Worm (Caenorhabditis elegans) whole organism, L1 larva: ENCODE measurements around the gene C05E4.15.

Source experiments
- aha-1 ChIP-seq: fragments of 150-350 bp; optimal IDR thresholded peaks from 2 replicates; lab custom pipeline; 2014; ENCODE audit warnings: missing biosample characterization, missing genetic modification characterization
- ama-1 ChIP-seq: fragments of 150-350 bp; optimal IDR thresholded peaks from 2 replicates; lab custom pipeline; 2014
- blmp-1 ChIP-seq: fragments of 150-350 bp; optimal IDR thresholded peaks from 2 replicates; lab custom pipeline; 2014; ENCODE audit warnings: missing biosample characterization, missing genetic modification characterization
- ceh-63 ChIP-seq: fragments of 200-800 bp; sonication (Bioruptor generic); optimal IDR thresholded peaks from 2 replicates; lab custom pipeline; 2018; ENCODE audit warnings: mild to moderate bottlenecking, missing genetic modification characterization, missing compliant biosample characterization
- ceh-82 ChIP-seq, 3 experiments: fragments of 150-350 bp in 1 of 3; sonication (generic microtip) in 2 of 3; optimal IDR thresholded peaks; 2 replicates each; lab custom pipeline; 2014 to 2017; ENCODE audit warnings: missing biosample characterization in 3 of 3, missing genetic modification characterization in 3 of 3
- ceh-90 ChIP-seq: sonication (generic microtip); optimal IDR thresholded peaks from 2 replicates; lab custom pipeline; 2016; ENCODE audit warnings: missing genetic modification characterization, missing compliant biosample characterization
- dpl-1 ChIP-seq, 3 experiments: fragments of 150-350 bp in 2 of 3; sonication (generic microtip) in 1 of 3; optimal IDR thresholded peaks; 2 replicates each; lab custom pipeline; 2014 to 2017; ENCODE audit warnings: missing biosample characterization in 3 of 3, missing genetic modification characterization in 3 of 3, missing genetic modification reagents in 3 of 3
- efl-1 ChIP-seq, 4 experiments: fragments of 150-350 bp; optimal IDR thresholded peaks in 3 of 4; peaks in 1 of 4; 1 replicate in 1 of 4; 2 replicates in 3 of 4; lab custom pipeline; 2014; ENCODE audit warnings: missing biosample characterization in 2 of 4, missing genetic modification characterization in 2 of 4, missing genetic modification reagents in 2 of 4
- egl-13 ChIP-seq: sonication (generic microtip); optimal IDR thresholded peaks from 2 replicates; lab custom pipeline; 2016; ENCODE audit warnings: missing genotype, missing genetic modification reagents, missing genetic modification characterization, missing compliant biosample characterization
- egl-27 ChIP-seq, 2 experiments: fragments of 150-350 bp in 1 of 2; sonication (generic microtip); optimal IDR thresholded peaks; 3 replicates each; lab custom pipeline; 2017 to 2018; ENCODE audit warnings: missing biosample characterization in 2 of 2, missing genetic modification characterization in 2 of 2, missing genetic modification reagents in 2 of 2
- elt-2 ChIP-seq: sonication (generic microtip); optimal IDR thresholded peaks from 2 replicates; lab custom pipeline; 2016; ENCODE audit warnings: missing genetic modification characterization, mild to moderate bottlenecking, inconsistent platforms, missing compliant biosample characterization, missing genetic modification reagents
- elt-3 ChIP-seq, 6 experiments: fragments of 150-350 bp in 1 of 6; sonication (generic microtip); optimal IDR thresholded peaks; 2 replicates each; lab custom pipeline; 2017 to 2018; ENCODE audit warnings: missing biosample characterization in 6 of 6, missing genetic modification characterization in 6 of 6, inconsistent platforms in 1 of 6
- ets-5 ChIP-seq: fragments of 200-800 bp; sonication (Bioruptor generic); IDR thresholded peaks from 2 replicates; pipeline ENCODE4 v1.3.6; 2022; ENCODE audit warnings: missing genetic modification characterization, missing compliant biosample characterization
- fkh-8 ChIP-seq: sonication (generic microtip); optimal IDR thresholded peaks from 2 replicates; lab custom pipeline; 2016; ENCODE audit warnings: mild to moderate bottlenecking, missing genetic modification characterization, missing compliant biosample characterization
- hlh-4 ChIP-seq: sonication (generic microtip); optimal IDR thresholded peaks from 2 replicates; lab custom pipeline; 2016; ENCODE audit warnings: mild to moderate bottlenecking, missing genetic modification characterization, missing compliant biosample characterization
- isw-1 ChIP-seq: fragments of 200-800 bp; sonication (Bioruptor generic); IDR thresholded peaks from 2 replicates; pipeline ENCODE4 v1.3.6; 2022; ENCODE audit warnings: missing genetic modification characterization, missing compliant biosample characterization
- lin-13 ChIP-seq: fragments of 150-350 bp; optimal IDR thresholded peaks from 2 replicates; lab custom pipeline; 2014; ENCODE audit warnings: missing biosample characterization, missing genetic modification reagents, missing genetic modification characterization
- lin-35 ChIP-seq, 2 experiments: fragments of 150-350 bp; optimal IDR thresholded peaks; 2 replicates each; lab custom pipeline; 2014; ENCODE audit warnings: missing biosample characterization in 2 of 2, missing genetic modification characterization in 2 of 2, missing genetic modification reagents in 2 of 2
- lin-39 ChIP-seq: fragments of 150-350 bp; optimal IDR thresholded peaks from 2 replicates; lab custom pipeline; 2014; ENCODE audit warnings: missing biosample characterization, missing genetic modification reagents, missing genetic modification characterization
- lir-3 ChIP-seq: sonication (generic microtip); optimal IDR thresholded peaks from 2 replicates; lab custom pipeline; 2016; ENCODE audit warnings: mild to moderate bottlenecking, missing genetic modification characterization, moderate library complexity, missing compliant biosample characterization; ENCODE audit not compliant: poor library complexity
- lsy-2 ChIP-seq, 2 experiments: fragments of 150-350 bp; optimal IDR thresholded peaks; 2 replicates each; lab custom pipeline; 2014; ENCODE audit warnings: missing biosample characterization in 2 of 2, missing genetic modification characterization in 2 of 2
- mdl-1 ChIP-seq, 2 experiments: fragments of 150-350 bp; optimal IDR thresholded peaks; 2 replicates each; lab custom pipeline; 2014 to 2017; ENCODE audit warnings: missing biosample characterization in 2 of 2, missing genetic modification characterization in 2 of 2, inconsistent platforms in 1 of 2
- mep-1 ChIP-seq: fragments of 150-350 bp; optimal IDR thresholded peaks from 2 replicates; lab custom pipeline; 2014; ENCODE audit warnings: missing biosample characterization, missing genetic modification characterization
- nhr-11 ChIP-seq: fragments of 150-350 bp; optimal IDR thresholded peaks from 2 replicates; lab custom pipeline; 2014; ENCODE audit warnings: missing biosample characterization, missing genetic modification characterization
- nhr-12 ChIP-seq: sonication (generic microtip); optimal IDR thresholded peaks from 2 replicates; lab custom pipeline; 2017; ENCODE audit warnings: missing biosample characterization, missing genetic modification characterization
- nhr-19 ChIP-seq: fragments of 200-800 bp; sonication (Bioruptor generic); conservative IDR thresholded peaks from 2 replicates; pipeline ENCODE4 v1.3.6; 2022; ENCODE audit warnings: missing genetic modification characterization, missing compliant biosample characterization
- nhr-20 ChIP-seq: sonication (generic microtip); optimal IDR thresholded peaks from 2 replicates; lab custom pipeline; 2016; ENCODE audit warnings: mild to moderate bottlenecking, missing genetic modification characterization, missing compliant biosample characterization
- nhr-237 ChIP-seq: fragments of 150-350 bp; optimal IDR thresholded peaks from 2 replicates; lab custom pipeline; 2014; ENCODE audit warnings: missing biosample characterization, missing genetic modification characterization
- nhr-28 ChIP-seq: fragments of 150-350 bp; optimal IDR thresholded peaks from 2 replicates; lab custom pipeline; 2014; ENCODE audit warnings: missing biosample characterization, missing genetic modification characterization
- nhr-47 ChIP-seq: sonication (generic microtip); optimal IDR thresholded peaks from 2 replicates; lab custom pipeline; 2016; ENCODE audit warnings: mild to moderate bottlenecking, missing genetic modification characterization, moderate library complexity, missing compliant biosample characterization
- nhr-71 ChIP-seq: sonication (generic microtip); optimal IDR thresholded peaks from 2 replicates; lab custom pipeline; 2016; ENCODE audit warnings: mild to moderate bottlenecking, missing genetic modification characterization, moderate library complexity, missing compliant biosample characterization
- nhr-76 ChIP-seq: sonication (generic microtip); optimal IDR thresholded peaks from 2 replicates; lab custom pipeline; 2017; ENCODE audit warnings: missing biosample characterization, missing genetic modification characterization
- nhr-77 ChIP-seq: fragments of 150-350 bp; optimal IDR thresholded peaks from 2 replicates; lab custom pipeline; 2014; ENCODE audit warnings: missing biosample characterization, missing genetic modification characterization
- nhr-85 ChIP-seq: sonication (generic microtip); peaks from one replicate; lab custom pipeline; 2016; ENCODE audit warnings: missing genetic modification characterization, inconsistent platforms, missing compliant biosample characterization
- nhr-90 ChIP-seq: sonication (generic microtip); optimal IDR thresholded peaks from 2 replicates; lab custom pipeline; 2016; ENCODE audit warnings: mild to moderate bottlenecking, missing genetic modification characterization, missing compliant biosample characterization; ENCODE audit not compliant: poor library complexity
- pax-3 ChIP-seq: fragments of 200-800 bp; sonication (Bioruptor generic); optimal IDR thresholded peaks from 2 replicates; lab custom pipeline; 2018; ENCODE audit warnings: mild to moderate bottlenecking, missing genetic modification characterization, moderate library complexity, missing compliant biosample characterization
- skn-1 ChIP-seq: fragments of 150-350 bp; optimal IDR thresholded peaks from 2 replicates; lab custom pipeline; 2014; ENCODE audit warnings: missing biosample characterization, missing genetic modification characterization
- snu-23 ChIP-seq: sonication (generic microtip); optimal IDR thresholded peaks from 2 replicates; lab custom pipeline; 2016; ENCODE audit warnings: missing genetic modification characterization, missing compliant biosample characterization
- sptf-1 ChIP-seq: fragments of 150-350 bp; optimal IDR thresholded peaks from 2 replicates; lab custom pipeline; 2014; ENCODE audit warnings: missing biosample characterization, missing genetic modification characterization
- swsn-7 ChIP-seq: sonication (generic microtip); optimal IDR thresholded peaks from 2 replicates; lab custom pipeline; 2016; ENCODE audit warnings: missing genetic modification characterization, missing compliant biosample characterization
- unc-130 ChIP-seq: fragments of 150-350 bp; optimal IDR thresholded peaks from 2 replicates; lab custom pipeline; 2017; ENCODE audit warnings: missing biosample characterization, missing genetic modification characterization, inconsistent platforms
- unc-30 ChIP-seq: sonication (generic microtip); optimal IDR thresholded peaks from 2 replicates; lab custom pipeline; 2017; ENCODE audit warnings: missing biosample characterization, missing genetic modification characterization
- unc-86 ChIP-seq: sonication (generic microtip); optimal IDR thresholded peaks from 2 replicates; lab custom pipeline; 2016; ENCODE audit warnings: missing genetic modification characterization, missing compliant biosample characterization
- unc-98 ChIP-seq: fragments of 200-800 bp; sonication (Bioruptor generic); IDR thresholded peaks from 2 replicates; pipeline ENCODE4 v1.3.6; 2022; ENCODE audit warnings: missing genetic modification characterization, missing compliant biosample characterization
- zip-4 ChIP-seq: fragments of 200-800 bp; sonication (Bioruptor generic); optimal IDR thresholded peaks from 2 replicates; lab custom pipeline; 2018; ENCODE audit warnings: mild to moderate bottlenecking, missing genetic modification characterization, moderate library complexity, missing compliant biosample characterization

The C05E4.15 gene

ce11 chrV:777285-777684 is 16.1 kb upstream of the C05E4.15 start, which contains the start of gene R09E12.9:
R09E12.9 (plus strand) TSS chrV:777600.
- TF ChIP-seq unc-130: no peak
- no peak for TF ChIP-seq lin-39
- no peak for TF ChIP-seq unc-30 (tag; lab: Kevin White, UChicago)
- TF ChIP-seq dpl-1 (GFP tag; optimal IDR thresholded peaks at IDR 0.05; lab: Kevin White, UChicago): peak in 2 of 3 experiments; percentile 24 to 26
- no peak for TF ChIP-seq isw-1 (GFP tag; lab: Robert Waterston, UW)
- no peak for TF ChIP-seq egl-27 (tag; optimal IDR thresholded peaks at IDR 0.05; lab: Kevin White, UChicago)
- TF ChIP-seq nhr-28: peak; percentile 54
- TF ChIP-seq ama-1 (lab: Kevin White, UChicago): no peak
- no peak for TF ChIP-seq ets-5 (GFP tag; lab: Robert Waterston, UW)
- TF ChIP-seq nhr-71: peak; percentile 45
- TF ChIP-seq nhr-85 (tag; lab: Kevin White, UChicago): peak; percentile 55
- TF ChIP-seq nhr-19 (GFP tag; lab: Robert Waterston, UW): peak; percentile 40
- no peak for TF ChIP-seq mdl-1 (tag; optimal IDR thresholded peaks at IDR 0.05; lab: Kevin White, UChicago)
- no peak for TF ChIP-seq mep-1 (tag; lab: Kevin White, UChicago)
- TF ChIP-seq sptf-1: no peak
- TF ChIP-seq nhr-237 (tag; lab: Kevin White, UChicago): peak; percentile 42
- no peak for TF ChIP-seq ceh-82 (tag; optimal IDR thresholded peaks at IDR 0.05; lab: Kevin White, UChicago)
- no peak for TF ChIP-seq pax-3
- no peak for TF ChIP-seq ceh-90 (tag; lab: Kevin White, UChicago)
- no peak for TF ChIP-seq zip-4
- TF ChIP-seq nhr-90 (tag; lab: Kevin White, UChicago): peak; percentile 29
- no peak for TF ChIP-seq nhr-12 (tag; lab: Kevin White, UChicago)
- no peak for TF ChIP-seq unc-98 (GFP tag; lab: Robert Waterston, UW)
- no peak for TF ChIP-seq ceh-63 (GFP tag; lab: Kevin White, UChicago)
- TF ChIP-seq lsy-2 (tag; optimal IDR thresholded peaks at IDR 0.05; lab: Kevin White, UChicago): no peak
- peak; percentile 63 for TF ChIP-seq snu-23 (GFP tag; lab: Kevin White, UChicago)
- no peak for TF ChIP-seq nhr-47 (tag; lab: Kevin White, UChicago)
- peak; percentile 37 to 39 for TF ChIP-seq efl-1 (optimal IDR thresholded peaks at IDR 0.05; lab: Kevin White, UChicago)
- peak; percentile 28 to 90 for TF ChIP-seq efl-1 (GFP tag; optimal IDR thresholded peaks at IDR 0.05 in 1 of 2; lab: Kevin White, UChicago)
- no peak for TF ChIP-seq nhr-11 (tag; lab: Kevin White, UChicago)
- no peak for TF ChIP-seq lin-13 (GFP tag; lab: Kevin White, UChicago)
- peak in 1 of 6 experiments; percentile 27 for TF ChIP-seq elt-3 (tag; optimal IDR thresholded peaks at IDR 0.05; lab: Kevin White, UChicago)
- no peak for TF ChIP-seq unc-86 (tag; lab: Kevin White, UChicago)
- peak; percentile 15 for TF ChIP-seq nhr-76 (tag; lab: Kevin White, UChicago)
- TF ChIP-seq hlh-4 (tag; lab: Kevin White, UChicago): no peak
- no peak for TF ChIP-seq lir-3 (tag; lab: Kevin White, UChicago)
- TF ChIP-seq lin-35 (GFP tag; optimal IDR thresholded peaks at IDR 0.05; lab: Kevin White, UChicago): peak; percentile 6 to 57
- peak; percentile 10 for TF ChIP-seq swsn-7 (tag; lab: Kevin White, UChicago)
- TF ChIP-seq nhr-20: peak; percentile 69
- TF ChIP-seq fkh-8 (tag; lab: Kevin White, UChicago): no peak
- TF ChIP-seq elt-2 (tag; lab: Kevin White, UChicago): no peak
- TF ChIP-seq nhr-77 (tag; lab: Kevin White, UChicago): peak; percentile 100
- TF ChIP-seq blmp-1 (tag; lab: Kevin White, UChicago): peak; percentile 36
- no peak for TF ChIP-seq skn-1 (tag; lab: Kevin White, UChicago)
- no peak for TF ChIP-seq aha-1
- no peak for TF ChIP-seq egl-13 (tag; lab: Kevin White, UChicago)
